Worm (Caenorhabditis elegans) whole organism, young adult: ENCODE results near the gene C49G7.7.

ENCODE experiments used
- F33H1.4 ChIP-seq: fragments of 200-800 bp; sonication (Bioruptor generic); IDR thresholded peaks from 2 replicates; pipeline ENCODE4 v1.3.6; 2022; ENCODE audit warnings: missing genetic modification reagents, missing genetic modification characterization, missing compliant biosample characterization
- F39B2.1 ChIP-seq: fragments of 200-800 bp; sonication (Bioruptor generic); IDR thresholded peaks from 2 replicates; pipeline ENCODE4 v1.3.6; 2022; ENCODE audit warnings: missing genetic modification reagents, missing genetic modification characterization, missing compliant biosample characterization
- Y53G8AR.9 ChIP-seq: fragments of 200-800 bp; sonication (Bioruptor generic); conservative IDR thresholded peaks from 2 replicates; pipeline ENCODE4 v1.3.6; 2022; ENCODE audit warnings: missing genetic modification reagents, missing genetic modification characterization, missing compliant biosample characterization
- ama-1 ChIP-seq, 3 experiments: fragments of 150-350 bp in 1 of 3; sonication (generic microtip) in 2 of 3; optimal IDR thresholded peaks; 2 replicates each; lab custom pipeline; 2014 to 2018; ENCODE audit warnings: missing biosample characterization in 2 of 3, missing genetic modification characterization in 2 of 3, missing genetic modification reagents in 2 of 3
- bed-2 ChIP-seq: fragments of 200-800 bp; sonication (Bioruptor generic); IDR thresholded peaks from 2 replicates; pipeline ENCODE4 v1.3.6; 2022; ENCODE audit warnings: missing genetic modification reagents, missing genetic modification characterization, missing compliant biosample characterization
- cebp-2 ChIP-seq: fragments of 200-800 bp; sonication (Bioruptor generic); IDR thresholded peaks from 2 replicates; pipeline ENCODE4 v1.3.6; 2022; ENCODE audit warnings: missing genetic modification characterization, missing compliant biosample characterization
- ceh-100 ChIP-seq: fragments of 200-800 bp; sonication (Bioruptor generic); IDR thresholded peaks from 2 replicates; pipeline ENCODE4 v1.3.6; 2022; ENCODE audit warnings: missing genetic modification reagents, missing genetic modification characterization, missing compliant biosample characterization
- egl-44 ChIP-seq: fragments of 200-800 bp; sonication (Bioruptor generic); IDR thresholded peaks from 2 replicates; pipeline ENCODE4 v1.3.6; 2022; ENCODE audit warnings: missing genetic modification reagents, missing genetic modification characterization, missing compliant biosample characterization
- ets-4 ChIP-seq: fragments of 200-800 bp; sonication (Bioruptor generic); optimal IDR thresholded peaks from 2 replicates; lab custom pipeline; 2018; ENCODE audit warnings: mild to moderate bottlenecking, missing genetic modification characterization, missing compliant biosample characterization
- madf-10 ChIP-seq: sonication (generic microtip); optimal IDR thresholded peaks from 2 replicates; lab custom pipeline; 2016; ENCODE audit warnings: mild to moderate bottlenecking, missing genetic modification characterization, missing compliant biosample characterization
- unc-130 ChIP-seq: sonication (generic microtip); optimal IDR thresholded peaks from 2 replicates; lab custom pipeline; 2016; ENCODE audit warnings: missing genetic modification reagents, missing genetic modification characterization, missing compliant biosample characterization
- unc-62 ChIP-seq: fragments of 150-350 bp; optimal IDR thresholded peaks from 2 replicates; lab custom pipeline; 2014; ENCODE audit warnings: missing biosample characterization, missing genetic modification reagents, missing genetic modification characterization
- zim-3 ChIP-seq: sonication (generic microtip); optimal IDR thresholded peaks from 2 replicates; lab custom pipeline; 2017; ENCODE audit warnings: mild to moderate bottlenecking, missing genetic modification characterization, moderate library complexity, missing compliant biosample characterization

- TF ChIP-seq cebp-2 (GFP tag; lab: Robert Waterston, UW) (no peak), egl-44 (no peak), Y53G8AR.9 (GFP tag; lab: Robert Waterston, UW) (no peak), F33H1.4 (GFP tag; lab: Robert Waterston, UW) (no peak), zim-3 (tag; lab: Kevin White, UChicago) (no peak), F39B2.1 (GFP tag; lab: Robert Waterston, UW) (no peak), bed-2 (GFP tag; lab: Robert Waterston, UW) (no peak), ets-4 (no peak), unc-62 (GFP tag; lab: Kevin White, UChicago) (no peak), ama-1 (optimal IDR thresholded peaks at IDR 0.05; lab: Kevin White, UChicago) (no peak), ama-1 (GFP tag; optimal IDR thresholded peaks at IDR 0.05; lab: Kevin White, UChicago) (no peak), ceh-100 (GFP tag; lab: Robert Waterston, UW) (no peak), madf-10 (no peak), unc-130 (GFP tag; lab: Kevin White, UChicago) (no peak)
Observed at ce11 chrV:4007927-4008326, 26.3 kb upstream of the C49G7.7 start, which contains the start of gene srh-7.
